Fruit fly (Drosophila melanogaster) whole organism, pupa: ENCODE results near the gene CG3156.

Source experiments
- CG10348 ChIP-seq: fragments of 200-800 bp; sonication (Bioruptor generic); IDR thresholded peaks from 2 replicates; pipeline ENCODE4 v1.3.6; 2022; ENCODE audit warnings: missing biosample characterization, missing genetic modification characterization
- CG12605 ChIP-seq: fragments of 200-800 bp; sonication (Bioruptor generic); IDR thresholded peaks from 2 replicates; pipeline ENCODE4 v1.3.6; 2022; ENCODE audit warnings: missing biosample characterization, missing genetic modification characterization
- CG15710 ChIP-seq: fragments of 200-800 bp; sonication (Bioruptor generic); optimal IDR thresholded peaks from 2 replicates; lab custom pipeline; 2018; ENCODE audit warnings: missing biosample characterization, mild to moderate bottlenecking, missing genetic modification characterization, moderate library complexity
- CG17806 ChIP-seq: fragments of 200-800 bp; sonication (Bioruptor generic); optimal IDR thresholded peaks from 2 replicates; lab custom pipeline; 2018; ENCODE audit warnings: missing biosample characterization, mild to moderate bottlenecking, missing genetic modification characterization, moderate library complexity
- CG32121 ChIP-seq: fragments of 200-800 bp; sonication (Bioruptor generic); IDR thresholded peaks from 2 replicates; pipeline ENCODE4 v1.3.6; 2022; ENCODE audit warnings: missing biosample characterization, missing genetic modification characterization
- CG34367 ChIP-seq: fragments of 200-800 bp; sonication (Bioruptor generic); optimal IDR thresholded peaks from 2 replicates; lab custom pipeline; 2018; ENCODE audit warnings: missing biosample characterization, mild to moderate bottlenecking, missing genetic modification characterization
- CG9948 ChIP-seq: fragments of 200-800 bp; sonication (Bioruptor generic); optimal IDR thresholded peaks from 2 replicates; lab custom pipeline; 2018; ENCODE audit warnings: missing biosample characterization, mild to moderate bottlenecking, missing genetic modification characterization, moderate library complexity
- Ets98B ChIP-seq: fragments of 200-800 bp; sonication (Bioruptor generic); IDR thresholded peaks from 2 replicates; pipeline ENCODE4 v1.3.6; 2022; ENCODE audit warnings: missing biosample characterization, missing genetic modification characterization
- Pif1B ChIP-seq: fragments of 200-800 bp; sonication (Bioruptor generic); optimal IDR thresholded peaks from 3 replicates; lab custom pipeline; 2016; ENCODE audit warnings: missing biosample characterization, missing genetic modification characterization
- Snoo ChIP-seq: fragments of 200-800 bp; sonication (Bioruptor generic); optimal IDR thresholded peaks from 3 replicates; lab custom pipeline; 2017; ENCODE audit warnings: missing biosample characterization, mild to moderate bottlenecking, missing genetic modification characterization, inconsistent platforms
- fd96Ca ChIP-seq: fragments of 200-800 bp; sonication (Bioruptor generic); IDR thresholded peaks from 3 replicates; pipeline ENCODE4 v1.3.6; 2022; ENCODE audit warnings: missing biosample characterization, missing genetic modification characterization
- gl ChIP-seq: fragments of 200-800 bp; sonication (Bioruptor generic); optimal IDR thresholded peaks from 2 replicates; lab custom pipeline; 2018; ENCODE audit warnings: missing biosample characterization, mild to moderate bottlenecking, missing genetic modification characterization
- rn ChIP-seq: fragments of 200-800 bp; sonication (Bioruptor generic); IDR thresholded peaks from 2 replicates; pipeline ENCODE4 v1.3.6; 2022; ENCODE audit warnings: missing biosample characterization, missing genetic modification characterization

dm6 chrX:498924-499588 is 11.4 kb downstream of the CG3156 start:
- no peak for TF ChIP-seq fd96Ca (GFP tag; lab: Robert Waterston, UW)
- no peak for TF ChIP-seq Pif1B (GFP tag; lab: Kevin White, UChicago)
- TF ChIP-seq CG17806 (tag; lab: Kevin White, UChicago), result no peak
- TF ChIP-seq Ets98B (GFP tag; lab: Robert Waterston, UW), result no peak
- TF ChIP-seq CG15710 (tag; lab: Kevin White, UChicago), result no peak
- no peak for TF ChIP-seq Snoo (tag; lab: Kevin White, UChicago)
- TF ChIP-seq CG34367 (tag; lab: Kevin White, UChicago), result no peak
- no peak for TF ChIP-seq CG12605
- TF ChIP-seq CG32121, result no peak
- TF ChIP-seq CG9948 (tag; lab: Kevin White, UChicago), result no peak
- no peak for TF ChIP-seq rn
- no peak for TF ChIP-seq gl (tag; lab: Kevin White, UChicago)
- no peak for TF ChIP-seq CG10348 (GFP tag; lab: Robert Waterston, UW)
